Worm (Caenorhabditis elegans): ENCODE results near the gene ZK673.6.
"Not testable (repeated sequence)": the region's sequence is repeated elsewhere in the genome, so short reads cannot be mapped to it uniquely, and the experiment has no call there.

ZK673.6 gene

ce11 chrII:10495912-10496311, 31.8 kb upstream of the ZK673.6 start, which contains the start of gene ZK666.12:
TSS of gene ZK666.12 (plus strand) at chrII:10496212.
- no peak for TF ChIP-seq fkh-6 (tag; optimal IDR thresholded peaks at IDR 0.05)
- TF ChIP-seq syd-9 (tag; optimal IDR thresholded peaks at IDR 0.05): no peak
- no peak for TF ChIP-seq hlh-30 (tag; optimal IDR thresholded peaks at IDR 0.05; ENCODE audit: insufficient read depth)
- TF ChIP-seq unc-55 (GFP tag; optimal IDR thresholded peaks at IDR 0.05): no peak
- TF ChIP-seq lim-6 (tag; optimal IDR thresholded peaks at IDR 0.05): no peak
- TF ChIP-seq zip-5 (tag; optimal IDR thresholded peaks at IDR 0.05): no peak
- no peak for TF ChIP-seq sdc-2 (tag; optimal IDR thresholded peaks at IDR 0.05)
- no peak for TF ChIP-seq tbx-2 (tag; optimal IDR thresholded peaks at IDR 0.05)
- no peak for TF ChIP-seq K09A11.1 (tag; optimal IDR thresholded peaks at IDR 0.05; ENCODE audit: insufficient read depth)
- no peak for TF ChIP-seq F13H6.1 (tag; optimal IDR thresholded peaks at IDR 0.05)
- TF ChIP-seq dve-1 (tag; optimal IDR thresholded peaks at IDR 0.05): no peak
- no peak for TF ChIP-seq ceh-24 (tag; optimal IDR thresholded peaks at IDR 0.05)

DNA sequence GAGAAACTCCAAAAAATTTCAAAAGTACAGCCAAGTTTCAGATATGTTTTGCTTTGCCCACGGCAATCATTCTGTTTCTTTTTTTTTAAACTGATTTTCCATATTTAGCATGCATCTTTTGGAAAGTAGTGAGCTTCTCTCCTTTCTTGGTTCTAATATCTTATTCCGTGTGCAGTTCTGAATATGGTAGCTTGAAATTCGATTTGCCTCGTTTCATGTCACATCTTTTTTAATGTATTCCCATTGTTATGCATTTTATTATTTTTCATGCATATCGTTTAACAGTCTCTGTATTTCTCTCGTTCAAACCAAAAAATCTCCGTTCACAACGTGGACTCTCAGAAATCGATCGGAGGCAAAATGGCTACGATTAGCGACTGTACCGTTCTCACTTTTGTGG, 30.3 kb upstream of the ZK673.6 start, which contains the start of gene ZK666.14:
TSS of gene ZK666.14 (plus strand) at position 301 of the 400 bp plus-strand sequence.
- TF ChIP-seq tbx-2 (tag; optimal IDR thresholded peaks at IDR 0.05) (no peak), F13H6.1 (tag; optimal IDR thresholded peaks at IDR 0.05) (no peak), ceh-18 (tag; optimal IDR thresholded peaks at IDR 0.05) (no peak), unc-55 (GFP tag; optimal IDR thresholded peaks at IDR 0.05) (no peak), pat-9 (tag; optimal IDR thresholded peaks at IDR 0.05) (no peak), pax-1 (tag; optimal IDR thresholded peaks at IDR 0.05) (no peak), sdc-2 (tag; optimal IDR thresholded peaks at IDR 0.05) (no peak), lim-6 (tag; optimal IDR thresholded peaks at IDR 0.05) (no peak), ceh-24 (tag; optimal IDR thresholded peaks at IDR 0.05) (no peak), ceh-6 (GFP tag; optimal IDR thresholded peaks at IDR 0.05) (no peak), unc-42 (tag; optimal IDR thresholded peaks at IDR 0.05) (no peak), C38D4.7 (GFP tag; optimal IDR thresholded peaks at IDR 0.05) (no peak), pqm-1 (tag; optimal IDR thresholded peaks at IDR 0.05) (no peak), lin-11 (tag; optimal IDR thresholded peaks at IDR 0.05) (no peak), nhr-232 (tag; optimal IDR thresholded peaks at IDR 0.05) (no peak), pag-3 (tag; optimal IDR thresholded peaks at IDR 0.05; ENCODE audit: borderline replicate concordance) (no peak)

ce11 chrII:10493034-10493433, 28.9 kb upstream of the ZK673.6 start, which contains the start of gene ZK666.8:
TSS of gene ZK666.8 (minus strand) at chrII:10493134.
- TF ChIP-seq nfya-1, ceh-31, ztf-16 (tag; optimal IDR thresholded peaks at IDR 0.05): not testable (repeated sequence)

DNA sequence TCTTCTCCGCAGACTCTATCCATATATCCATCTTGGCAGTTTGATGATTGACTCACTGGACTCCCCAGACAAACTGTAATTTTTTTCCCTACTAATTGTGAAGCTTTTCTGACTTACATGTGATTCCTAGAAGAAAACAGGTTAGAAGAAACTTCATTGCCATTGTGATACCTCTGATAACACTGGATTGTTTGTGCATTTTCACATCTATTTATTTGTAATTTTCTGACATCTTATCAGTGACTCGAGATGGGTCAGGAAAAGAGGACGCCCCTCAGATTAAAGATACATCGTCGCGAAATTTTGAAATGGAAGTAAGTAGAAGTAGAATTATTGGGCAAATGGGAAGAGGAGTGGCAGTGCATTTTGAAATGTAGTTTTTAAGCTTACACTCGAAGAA, 26.2 kb upstream of the ZK673.6 start, which contains the start of gene clec-61:
TSS of gene clec-61 (minus strand) at position 209 of the 400 bp plus-strand sequence.
- no peak for TF ChIP-seq ceh-48 (tag; optimal IDR thresholded peaks at IDR 0.05)
- no peak for TF ChIP-seq dmd-4 (tag; optimal IDR thresholded peaks at IDR 0.05; ENCODE audit: borderline replicate concordance)
- no peak for TF ChIP-seq nfya-1 (tag; optimal IDR thresholded peaks at IDR 0.05)
- no peak for TF ChIP-seq hlh-13 (GFP tag; optimal IDR thresholded peaks at IDR 0.05)
- TF ChIP-seq ceh-19 (GFP tag; optimal IDR thresholded peaks at IDR 0.05): no peak
- no peak for TF ChIP-seq T23F11.4 (GFP tag; optimal IDR thresholded peaks at IDR 0.05)
- no peak for TF ChIP-seq ttx-3 (tag; optimal IDR thresholded peaks at IDR 0.05)
- TF ChIP-seq hlh-6 (tag; optimal IDR thresholded peaks at IDR 0.05): no peak
- TF ChIP-seq K09A11.1 (tag; optimal IDR thresholded peaks at IDR 0.05; ENCODE audit: insufficient read depth): no peak
- no peak for TF ChIP-seq lim-6 (tag; optimal IDR thresholded peaks at IDR 0.05)
- TF ChIP-seq unc-3 (GFP tag; conservative IDR thresholded peaks at IDR 0.05): no peak
- TF ChIP-seq unc-3 (tag; optimal IDR thresholded peaks at IDR 0.05): no peak
- TF ChIP-seq F13H6.1 (tag; optimal IDR thresholded peaks at IDR 0.05): no peak
- TF ChIP-seq ref-2 (tag; optimal IDR thresholded peaks at IDR 0.05): no peak
- TF ChIP-seq C38D4.7 (GFP tag; optimal IDR thresholded peaks at IDR 0.05): no peak
- no peak for TF ChIP-seq ceh-9 (tag; optimal IDR thresholded peaks at IDR 0.05)
- TF ChIP-seq eyg-1 (tag; optimal IDR thresholded peaks at IDR 0.05): no peak

All from whole organism, late embryonic.